Fruit fly (Drosophila melanogaster): Measurements from ENCODE around the gene CG14130.

CG14130 gene

dm6 chr3L:11772608-11773017 lies 42.6 kb upstream of the CG14130 start (continued):
- no peak for TF ChIP-seq pan (optimal IDR thresholded peaks at IDR 0.05)
- no peak for TF ChIP-seq pan (GFP tag; optimal IDR thresholded peaks at IDR 0.05 in 1 of 2, IDR thresholded peaks at IDR 0.05 in 1 of 2)
- no peak for TF ChIP-seq Neu2 (GFP tag; optimal IDR thresholded peaks at IDR 0.05; ENCODE audit: borderline replicate concordance)
- TF ChIP-seq CG17912 (GFP tag; optimal IDR thresholded peaks at IDR 0.05) = peak; percentile 12
- no peak for TF ChIP-seq repo (GFP tag; optimal IDR thresholded peaks at IDR 0.05)
- 0 out of 2 replicates have a peak, but pooled peaks have one; percentile 22 for TF ChIP-seq unc-4 (GFP tag; IDR thresholded peaks at IDR 0.05; ENCODE audit: partially characterized antibody)
- no peak for TF ChIP-seq CG11560 (tag; IDR thresholded peaks at IDR 0.05)
- TF ChIP-seq CG4730 (GFP tag; IDR thresholded peaks at IDR 0.05) = no peak
- TF ChIP-seq CG8944 (GFP tag; optimal IDR thresholded peaks at IDR 0.05) = no peak
- TF ChIP-seq chn (GFP tag; optimal IDR thresholded peaks at IDR 0.05) = no peak
- no peak for TF ChIP-seq H2.0 (GFP tag; IDR thresholded peaks at IDR 0.05)
- TF ChIP-seq luna (GFP tag; optimal IDR thresholded peaks at IDR 0.05) = no peak
- no peak for TF ChIP-seq CG10431 (GFP tag; optimal IDR thresholded peaks at IDR 0.05)
- TF ChIP-seq CG1233 (GFP tag; optimal IDR thresholded peaks at IDR 0.05) = no peak
- no peak for TF ChIP-seq H15 (GFP tag; IDR thresholded peaks at IDR 0.05)
- no peak for TF ChIP-seq slbo (GFP tag; IDR thresholded peaks at IDR 0.05)
- no peak for TF ChIP-seq CG14965 (GFP tag; optimal IDR thresholded peaks at IDR 0.05; ENCODE audit: borderline replicate concordance)
- TF ChIP-seq Sry-β (GFP tag; optimal IDR thresholded peaks at IDR 0.05) = no peak
- TF ChIP-seq Antp (GFP tag; optimal IDR thresholded peaks at IDR 0.05) = no peak
- no peak for TF ChIP-seq CG11504 (tag; optimal IDR thresholded peaks at IDR 0.05)
- no peak for TF ChIP-seq Jarid2 (GFP tag; optimal IDR thresholded peaks at IDR 0.05)
- no peak for TF ChIP-seq gcm (GFP tag; optimal IDR thresholded peaks at IDR 0.05)
- peak; percentile 69 for TF ChIP-seq Hey (tag; optimal IDR thresholded peaks at IDR 0.05)
- no peak for TF ChIP-seq Side (GFP tag; optimal IDR thresholded peaks at IDR 0.05)
- no peak for TF ChIP-seq Rfx (GFP tag; IDR thresholded peaks at IDR 0.05)
- TF ChIP-seq jumu (GFP tag; optimal IDR thresholded peaks at IDR 0.05) = no peak
- no peak for TF ChIP-seq CG16815 (GFP tag; optimal IDR thresholded peaks at IDR 0.05)
- TF ChIP-seq CG18619 (GFP tag; optimal IDR thresholded peaks at IDR 0.05) = no peak
- TF ChIP-seq eyg (GFP tag; optimal IDR thresholded peaks at IDR 0.05) = no peak
- TF ChIP-seq CG5245 (GFP tag; optimal IDR thresholded peaks at IDR 0.05) = no peak
- TF ChIP-seq CG3995 (GFP tag; optimal IDR thresholded peaks at IDR 0.05) = no peak
- TF ChIP-seq Hmx (GFP tag; optimal IDR thresholded peaks at IDR 0.05) = no peak
- no peak for TF ChIP-seq CG4282 (GFP tag; optimal IDR thresholded peaks at IDR 0.05)
- no peak for TF ChIP-seq HHEX (GFP tag; optimal IDR thresholded peaks at IDR 0.05)
- TF ChIP-seq Hsf (GFP tag; optimal IDR thresholded peaks at IDR 0.05) = no peak
- TF ChIP-seq CG17612 (GFP tag; IDR thresholded peaks at IDR 0.05) = no peak
- TF ChIP-seq nom (GFP tag; optimal IDR thresholded peaks at IDR 0.05) = no peak
- TF ChIP-seq HLHmδ (GFP tag; optimal IDR thresholded peaks at IDR 0.05) = no peak
- no peak for TF ChIP-seq pfk (GFP tag; optimal IDR thresholded peaks at IDR 0.05)
- TF ChIP-seq cg (GFP tag; optimal IDR thresholded peaks at IDR 0.05) = no peak
- TF ChIP-seq wek (GFP tag; optimal IDR thresholded peaks at IDR 0.05) = peak; percentile 10
- TF ChIP-seq abd-A (tag; optimal IDR thresholded peaks at IDR 0.05) = no peak
- TF ChIP-seq Meics (GFP tag; optimal IDR thresholded peaks at IDR 0.05) = no peak
- no peak for TF ChIP-seq zf30C (GFP tag; optimal IDR thresholded peaks at IDR 0.05)
- TF ChIP-seq CG5953 (GFP tag; IDR thresholded peaks at IDR 0.05) = no peak
- TF ChIP-seq kay (GFP tag; optimal IDR thresholded peaks at IDR 0.05) = peak; percentile 20
- no peak for TF ChIP-seq org-1 (GFP tag; optimal IDR thresholded peaks at IDR 0.05)
- no peak for TF ChIP-seq z (GFP tag; IDR thresholded peaks at IDR 0.05)
- TF ChIP-seq CG17385 (GFP tag; optimal IDR thresholded peaks at IDR 0.05) = no peak
- TF ChIP-seq Taf1 (GFP tag; IDR thresholded peaks at IDR 0.05) = no peak
- no peak for TF ChIP-seq CG13123 (GFP tag; optimal IDR thresholded peaks at IDR 0.05)
- no peak for TF ChIP-seq CG15011 (GFP tag; optimal IDR thresholded peaks at IDR 0.05)

Data from whole organism, embryonic.